Fruit fly (Drosophila melanogaster) whole organism, embryonic: ENCODE measurements around the gene CG13390.

ENCODE experiments used
- Aef1 ChIP-seq: fragments of 200-800 bp; sonication (Bioruptor generic); IDR thresholded peaks from 3 replicates; pipeline ENCODE4 v1.3.6; 2022; ENCODE audit warnings: missing biosample characterization, missing genetic modification characterization
- Bgb ChIP-seq: fragments of 200-800 bp; sonication (Bioruptor generic); IDR thresholded peaks from 2 replicates; pipeline ENCODE4 v1.3.6; 2022; ENCODE audit warnings: missing biosample characterization, missing genetic modification characterization; ENCODE audit not compliant: partially characterized antibody
- CG10565 ChIP-seq: fragments of 200-800 bp; sonication (Bioruptor generic); optimal IDR thresholded peaks from 3 replicates; lab custom pipeline; 2016; ENCODE audit warnings: missing biosample characterization, mild to moderate bottlenecking, missing genetic modification characterization
- CG10979 ChIP-seq: fragments of 200-800 bp; sonication (Bioruptor generic); optimal IDR thresholded peaks from 2 replicates; lab custom pipeline; 2018; ENCODE audit warnings: missing biosample characterization, mild to moderate bottlenecking, missing genetic modification characterization, moderate library complexity
- CG11560 ChIP-seq: fragments of 200-800 bp; sonication (Bioruptor generic); IDR thresholded peaks from 3 replicates; pipeline ENCODE4 v1.3.6; 2022; ENCODE audit warnings: missing biosample characterization, missing genetic modification characterization
- CG1233 ChIP-seq: fragments of 200-800 bp; sonication (Bioruptor generic); optimal IDR thresholded peaks from 4 replicates; lab custom pipeline; 2018; ENCODE audit warnings: missing biosample characterization, mild to moderate bottlenecking, missing genetic modification characterization
- CG12659 ChIP-seq: fragments of 200-800 bp; sonication (Bioruptor generic); optimal IDR thresholded peaks from 3 replicates; lab custom pipeline; 2017; ENCODE audit warnings: mild to moderate bottlenecking, missing biosample characterization, missing genetic modification reagents, missing genetic modification characterization
- CG13424 ChIP-seq: fragments of 200-800 bp; sonication (Bioruptor generic); optimal IDR thresholded peaks from 2 replicates; lab custom pipeline; 2019; ENCODE audit warnings: missing biosample characterization, mild to moderate bottlenecking, missing genetic modification characterization, moderate library complexity
- CG13624 ChIP-seq: fragments of 200-800 bp; sonication (Bioruptor generic); optimal IDR thresholded peaks from 2 replicates; lab custom pipeline; 2016; ENCODE audit warnings: missing biosample characterization, missing genetic modification characterization
- CG14667 ChIP-seq: fragments of 200-800 bp; sonication (Bioruptor generic); IDR thresholded peaks from 2 replicates; pipeline ENCODE4 v1.3.6; 2022; ENCODE audit warnings: missing biosample characterization, missing genetic modification characterization
- CG15269 ChIP-seq: fragments of 200-800 bp; sonication (Bioruptor generic); optimal IDR thresholded peaks from 2 replicates; lab custom pipeline; 2018; ENCODE audit warnings: missing biosample characterization, mild to moderate bottlenecking, missing genetic modification characterization, moderate library complexity
- CG1603 ChIP-seq: fragments of 200-800 bp; sonication (Bioruptor generic); optimal IDR thresholded peaks from 2 replicates; lab custom pipeline; 2019; ENCODE audit warnings: missing biosample characterization, mild to moderate bottlenecking, missing genetic modification characterization, moderate library complexity
- CG18764 ChIP-seq: fragments of 200-800 bp; sonication (Bioruptor generic); optimal IDR thresholded peaks from 3 replicates; lab custom pipeline; 2016; ENCODE audit warnings: missing biosample characterization, missing genetic modification characterization
- CG31224 ChIP-seq: fragments of 200-800 bp; sonication (Bioruptor generic); IDR thresholded peaks from 2 replicates; pipeline ENCODE4 v1.3.6; 2022; ENCODE audit warnings: missing biosample characterization, missing genetic modification characterization
- CG31388 ChIP-seq: fragments of 200-800 bp; sonication (Bioruptor generic); optimal IDR thresholded peaks from 2 replicates; lab custom pipeline; 2016; ENCODE audit warnings: missing biosample characterization, missing genetic modification characterization
- CG31441 ChIP-seq: fragments of 200-800 bp; sonication (Bioruptor generic); IDR thresholded peaks from 2 replicates; pipeline ENCODE4 v1.3.6; 2022; ENCODE audit warnings: missing biosample characterization, missing genetic modification characterization
- CG4424 ChIP-seq: fragments of 200-800 bp; sonication (Bioruptor generic); optimal IDR thresholded peaks from 3 replicates; lab custom pipeline; 2016; ENCODE audit warnings: missing biosample characterization, missing genetic modification characterization
- CG5245 ChIP-seq: fragments of 200-800 bp; sonication (Bioruptor generic); optimal IDR thresholded peaks from 3 replicates; lab custom pipeline; 2016; ENCODE audit warnings: missing biosample characterization, missing genetic modification characterization
- CG7987 ChIP-seq: fragments of 200-800 bp; sonication (Bioruptor generic); optimal IDR thresholded peaks from 2 replicates; lab custom pipeline; 2018; ENCODE audit warnings: missing biosample characterization, mild to moderate bottlenecking, missing genetic modification characterization, moderate library complexity
- CG8290 ChIP-seq, 3 experiments: fragments of 200-800 bp; sonication (Bioruptor generic); optimal IDR thresholded peaks; 2 replicates each; lab custom pipeline; 2016 to 2019; ENCODE audit warnings: missing biosample characterization in 3 of 3, missing genetic modification characterization in 3 of 3, mild to moderate bottlenecking in 2 of 3, moderate library complexity in 1 of 3
- CG8924 ChIP-seq: fragments of 200-800 bp; optimal IDR thresholded peaks from 3 replicates; lab custom pipeline; 2019; ENCODE audit warnings: missing biosample characterization, mild to moderate bottlenecking, missing genetic modification characterization, moderate library complexity
- D ChIP-seq, 2 experiments: fragments of 200-800 bp in 1 of 2; fragments of >200 bp in 1 of 2; sonication (Bioruptor generic) in 1 of 2; optimal IDR thresholded peaks; 2 replicates in 1 of 2; 3 replicates in 1 of 2; lab custom pipeline; 2017; ENCODE audit warnings: mild to moderate bottlenecking in 1 of 2, missing biosample characterization in 1 of 2, missing genetic modification characterization in 1 of 2, missing genetic modification reagents in 1 of 2
- D19A ChIP-seq: fragments of 200-800 bp; optimal IDR thresholded peaks from 3 replicates; lab custom pipeline; 2019; ENCODE audit warnings: missing biosample characterization, mild to moderate bottlenecking, missing genetic modification characterization, moderate library complexity
- Hand ChIP-seq: fragments of 200-800 bp; sonication (Bioruptor generic); optimal IDR thresholded peaks from 2 replicates; lab custom pipeline; 2017; ENCODE audit warnings: mild to moderate bottlenecking, missing biosample characterization, missing genetic modification reagents, missing genetic modification characterization
- Lhr ChIP-seq: fragments of 200-800 bp; sonication (Bioruptor generic); optimal IDR thresholded peaks from 3 replicates; lab custom pipeline; 2017; ENCODE audit warnings: mild to moderate bottlenecking, missing biosample characterization, missing genetic modification reagents, missing genetic modification characterization
- Nf-YA ChIP-seq: fragments of 200-800 bp; sonication (Bioruptor generic); IDR thresholded peaks from 2 replicates; pipeline ENCODE4 v1.3.6; 2022; ENCODE audit warnings: missing biosample characterization, missing genetic modification characterization
- Oaz ChIP-seq: fragments of 200-800 bp; sonication (Bioruptor generic); IDR thresholded peaks from 2 replicates; pipeline ENCODE4 v1.3.6; 2022; ENCODE audit warnings: missing biosample characterization, missing genetic modification characterization
- Oli ChIP-seq: fragments of 200-800 bp; sonication (Bioruptor generic); optimal IDR thresholded peaks from 2 replicates; lab custom pipeline; 2018; ENCODE audit warnings: missing biosample characterization, mild to moderate bottlenecking, missing genetic modification characterization, moderate library complexity
- Sox100B ChIP-seq: fragments of 200-800 bp; sonication (Bioruptor generic); optimal IDR thresholded peaks from 3 replicates; lab custom pipeline; 2018; ENCODE audit warnings: missing biosample characterization, mild to moderate bottlenecking, missing genetic modification characterization
- caup ChIP-seq: fragments of 200-800 bp; sonication (Bioruptor generic); optimal IDR thresholded peaks from 3 replicates; lab custom pipeline; 2017; ENCODE audit warnings: missing biosample characterization, mild to moderate bottlenecking, missing genetic modification characterization, moderate library complexity; ENCODE audit not compliant: severe bottlenecking
- chn ChIP-seq: fragments of 200-800 bp; sonication (Bioruptor generic); optimal IDR thresholded peaks from 2 replicates; lab custom pipeline; 2016; ENCODE audit warnings: missing biosample characterization, missing genetic modification characterization
- crp ChIP-seq, 2 experiments: fragments of 200-800 bp; sonication (Bioruptor generic); optimal IDR thresholded peaks; 2 replicates in 1 of 2; 3 replicates in 1 of 2; lab custom pipeline; 2017; ENCODE audit warnings: missing biosample characterization in 2 of 2, missing genetic modification characterization in 2 of 2, mild to moderate bottlenecking in 1 of 2, moderate library complexity in 1 of 2
- dmrt11E ChIP-seq: fragments of 200-800 bp; sonication (Bioruptor generic); optimal IDR thresholded peaks from 3 replicates; lab custom pipeline; 2018; ENCODE audit warnings: missing biosample characterization, mild to moderate bottlenecking, missing genetic modification characterization, moderate library complexity
- exex ChIP-seq: fragments of 200-800 bp; sonication (Bioruptor generic); optimal IDR thresholded peaks from 4 replicates; lab custom pipeline; 2018; ENCODE audit warnings: missing biosample characterization, mild to moderate bottlenecking, missing genetic modification characterization, moderate library complexity
- ftz-f1 ChIP-seq: fragments of 200-800 bp; sonication (Bioruptor generic); optimal IDR thresholded peaks from 2 replicates; lab custom pipeline; 2016; ENCODE audit warnings: missing biosample characterization, missing genetic modification characterization
- grau ChIP-seq: fragments of 200-800 bp; optimal IDR thresholded peaks from 3 replicates; lab custom pipeline; 2019; ENCODE audit warnings: missing biosample characterization, mild to moderate bottlenecking, missing genetic modification characterization, moderate library complexity
- gsb ChIP-seq: fragments of 200-800 bp; sonication (Bioruptor generic); IDR thresholded peaks from 2 replicates; pipeline ENCODE4 v1.3.6; 2022; ENCODE audit warnings: missing biosample characterization, missing genetic modification characterization
- hkb ChIP-seq, 2 experiments: fragments of 200-800 bp in 1 of 2; fragments of >200 bp in 1 of 2; sonication (Bioruptor generic) in 1 of 2; IDR thresholded peaks in 1 of 2; optimal IDR thresholded peaks in 1 of 2; 2 replicates each; pipeline versions ENCODE4 v1.3.6 to Lab custom; 2017 to 2022; ENCODE audit warnings: missing biosample characterization in 1 of 2, missing genetic modification characterization in 1 of 2
- kay ChIP-seq: fragments of 200-800 bp; sonication (Bioruptor generic); optimal IDR thresholded peaks from 2 replicates; lab custom pipeline; 2016; ENCODE audit warnings: missing biosample characterization, missing genetic modification characterization
- ken ChIP-seq: fragments of 200-800 bp; sonication (Bioruptor generic); IDR thresholded peaks from 3 replicates; pipeline ENCODE4 v1.3.6; 2022; ENCODE audit warnings: missing biosample characterization, missing genetic modification characterization
- lola ChIP-seq, 3 experiments: fragments of >200 bp in 2 of 3; fragments of 200-800 bp in 1 of 3; sonication (Bioruptor generic) in 1 of 3; optimal IDR thresholded peaks; 2 replicates each; lab custom pipeline; 2017 to 2019; ENCODE audit warnings: missing biosample characterization in 3 of 3, missing genetic modification characterization in 3 of 3, mild to moderate bottlenecking in 1 of 3, moderate library complexity in 1 of 3
- odd ChIP-seq: fragments of 200-800 bp; sonication (Bioruptor generic); optimal IDR thresholded peaks from 2 replicates; lab custom pipeline; 2017; ENCODE audit warnings: missing biosample characterization, mild to moderate bottlenecking, missing genetic modification characterization
- onecut ChIP-seq: fragments of 200-800 bp; sonication (Bioruptor generic); IDR thresholded peaks from 2 replicates; pipeline ENCODE4 v1.3.6; 2022; ENCODE audit warnings: missing biosample characterization, missing genetic modification characterization
- sisA ChIP-seq: fragments of 200-800 bp; sonication (Bioruptor generic); IDR thresholded peaks from 2 replicates; pipeline ENCODE4 v1.3.6; 2022; ENCODE audit warnings: missing biosample characterization, missing genetic modification characterization
- unpg ChIP-seq: fragments of 200-800 bp; sonication (Bioruptor generic); optimal IDR thresholded peaks from 3 replicates; lab custom pipeline; 2018; ENCODE audit warnings: missing biosample characterization, mild to moderate bottlenecking, missing genetic modification characterization, moderate library complexity
- vvl ChIP-seq: fragments of 200-800 bp; sonication (Bioruptor generic); IDR thresholded peaks from 2 replicates; pipeline ENCODE4 v1.3.6; 2022; ENCODE audit warnings: missing biosample characterization, missing genetic modification characterization
- zen2 ChIP-seq: fragments of 200-800 bp; sonication (Bioruptor generic); IDR thresholded peaks from 3 replicates; pipeline ENCODE4 v1.3.6; 2022; ENCODE audit warnings: missing biosample characterization, missing genetic modification characterization; ENCODE audit not compliant: partially characterized antibody

CG13390 gene

DNA sequence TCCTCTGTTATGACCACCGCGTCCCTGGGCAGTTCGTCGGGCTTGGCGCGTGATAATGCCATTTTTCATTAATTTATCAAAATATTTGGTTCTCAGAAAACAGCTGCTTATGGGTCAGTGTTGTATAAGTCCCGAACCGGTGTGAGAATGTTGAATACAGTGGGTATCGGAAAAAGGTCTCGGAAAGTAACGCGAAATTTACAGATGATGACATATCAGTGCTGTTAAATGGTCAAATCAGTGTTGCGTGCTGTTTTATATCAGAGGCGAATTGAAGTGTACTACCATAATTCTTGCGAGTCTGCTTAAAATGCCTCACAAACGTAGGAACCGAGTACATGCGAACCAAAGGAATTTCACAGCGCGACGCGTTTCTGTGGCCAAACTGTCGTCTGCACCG, 6.0 kb upstream of the CG13390 start, which contains the start of the genes CG13392 and Rcd4 (continued):
- TF ChIP-seq CG31224 (no peak; the same call in 1 of the 2 replicates), Oaz (GFP tag; lab: Robert Waterston, UW) (no peak), Lhr (peak; percentile 35), Aef1 (GFP tag; lab: Robert Waterston, UW) (peak; percentile 36; the same call in 2 of the 3 replicates), grau (tag; lab: Kevin White, UChicago) (peak; percentile 94), chn (GFP tag; lab: Kevin White, UChicago) (peak; percentile 50), CG1233 (peak; percentile 19), ken (peak; percentile 71), lola (GFP tag; optimal IDR thresholded peaks at IDR 0.05; lab: Kevin White, UChicago) (peak in 1 of 3 experiments; percentile 6), CG5245 (GFP tag; lab: Kevin White, UChicago) (peak; percentile 40), CG18764 (GFP tag; lab: Kevin White, UChicago) (peak; percentile 70), Nf-YA (GFP tag; lab: Robert Waterston, UW) (no peak), hkb (optimal IDR thresholded peaks at IDR 0.05; lab: Kevin White, UChicago) (no peak), hkb (GFP tag; IDR thresholded peaks at IDR 0.05; lab: Robert Waterston, UW) (peak; percentile 51), caup (GFP tag; lab: Kevin White, UChicago) (peak; percentile 78), exex (tag; lab: Kevin White, UChicago) (peak; percentile 42)

DNA sequence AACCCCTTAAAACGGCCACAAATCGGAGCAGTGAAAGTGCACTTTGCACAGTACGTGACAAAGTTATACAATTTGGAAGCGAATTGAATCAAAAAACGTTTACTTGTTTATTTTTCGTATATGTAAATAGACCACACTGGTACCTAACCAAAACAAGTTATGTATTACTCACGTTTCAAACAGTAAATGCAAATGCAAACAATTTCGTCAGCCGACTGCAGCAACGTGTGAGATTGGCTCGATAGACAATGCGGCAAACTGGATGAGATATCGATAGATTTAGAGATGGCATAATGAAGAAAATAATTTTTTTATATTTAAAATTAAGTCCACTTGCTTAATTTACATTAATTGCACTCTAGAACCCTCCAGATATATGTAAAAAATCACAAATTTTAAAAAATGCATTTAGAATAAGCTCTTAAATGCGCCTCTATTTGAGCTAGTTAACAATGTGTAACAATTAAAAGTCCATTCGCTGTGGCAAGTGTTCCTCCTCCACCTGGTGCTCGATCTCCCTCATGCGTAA, 5.0 kb upstream of the CG13390 start, which contains the start of gene AlaRS:
Gene AlaRS, minus strand, starts transcription at position 257 of the 529 bp plus-strand sequence.
- TF ChIP-seq CG15269 (tag; lab: Kevin White, UChicago) (peak; percentile 39), CG12659 (peak; percentile 57), Oli (peak; percentile 9), CG8290 (GFP tag; optimal IDR thresholded peaks at IDR 0.05; lab: Kevin White, UChicago) (no peak), CG8290 (tag; optimal IDR thresholded peaks at IDR 0.05; lab: Kevin White, UChicago) (no peak), dmrt11E (tag; lab: Kevin White, UChicago) (peak; percentile 40), CG31388 (GFP tag; lab: Kevin White, UChicago) (no peak), CG31441 (GFP tag; lab: Robert Waterston, UW) (peak; percentile 49; the same call in 1 of the 2 replicates), ftz-f1 (GFP tag; lab: Kevin White, UChicago) (no peak), zen2 (GFP tag; lab: Robert Waterston, UW) (peak; percentile 59; the same call in 1 of the 3 replicates), unpg (GFP tag; lab: Kevin White, UChicago) (peak; percentile 41), sisA (no peak), CG4424 (peak; percentile 22), D (optimal IDR thresholded peaks at IDR 0.05; lab: Kevin White, UChicago) (no peak), D (GFP tag; optimal IDR thresholded peaks at IDR 0.05; lab: Kevin White, UChicago) (peak; percentile 19), CG14667 (GFP tag; lab: Robert Waterston, UW) (no peak), CG8924 (peak; percentile 28), D19A (tag; lab: Kevin White, UChicago) (peak; percentile 19), Hand (GFP tag; lab: Kevin White, UChicago) (no peak), CG11560 (tag; lab: Robert Waterston, UW) (no peak), odd (GFP tag; lab: Kevin White, UChicago) (peak; percentile 27), gsb (GFP tag; lab: Robert Waterston, UW) (no peak), Bgb (GFP tag; lab: Robert Waterston, UW) (peak; percentile 56), CG10565 (GFP tag; lab: Kevin White, UChicago) (no peak), onecut (GFP tag; lab: Robert Waterston, UW) (peak; percentile 10; the same call in 1 of the 2 replicates), CG7987 (no peak), crp (GFP tag; optimal IDR thresholded peaks at IDR 0.05; lab: Kevin White, UChicago) (peak in 1 of 2 experiments; percentile 4), CG1603 (tag; lab: Kevin White, UChicago) (peak; percentile 28), kay (GFP tag; lab: Kevin White, UChicago) (no peak), Sox100B (GFP tag; lab: Kevin White, UChicago) (peak; percentile 26), CG13624 (GFP tag; lab: Kevin White, UChicago) (peak; percentile 20), CG10979 (peak; percentile 30), CG13424 (tag; lab: Kevin White, UChicago) (peak; percentile 58), vvl (GFP tag; lab: Robert Waterston, UW) (peak; percentile 44; the same call in 1 of the 2 replicates)
